Fruit fly (Drosophila melanogaster): ENCODE results near the gene Sry-delta.
A peak's percentile ranks its signal among the peaks of the same experiment; 100 is the strongest.

Sry-delta gene

DNA sequence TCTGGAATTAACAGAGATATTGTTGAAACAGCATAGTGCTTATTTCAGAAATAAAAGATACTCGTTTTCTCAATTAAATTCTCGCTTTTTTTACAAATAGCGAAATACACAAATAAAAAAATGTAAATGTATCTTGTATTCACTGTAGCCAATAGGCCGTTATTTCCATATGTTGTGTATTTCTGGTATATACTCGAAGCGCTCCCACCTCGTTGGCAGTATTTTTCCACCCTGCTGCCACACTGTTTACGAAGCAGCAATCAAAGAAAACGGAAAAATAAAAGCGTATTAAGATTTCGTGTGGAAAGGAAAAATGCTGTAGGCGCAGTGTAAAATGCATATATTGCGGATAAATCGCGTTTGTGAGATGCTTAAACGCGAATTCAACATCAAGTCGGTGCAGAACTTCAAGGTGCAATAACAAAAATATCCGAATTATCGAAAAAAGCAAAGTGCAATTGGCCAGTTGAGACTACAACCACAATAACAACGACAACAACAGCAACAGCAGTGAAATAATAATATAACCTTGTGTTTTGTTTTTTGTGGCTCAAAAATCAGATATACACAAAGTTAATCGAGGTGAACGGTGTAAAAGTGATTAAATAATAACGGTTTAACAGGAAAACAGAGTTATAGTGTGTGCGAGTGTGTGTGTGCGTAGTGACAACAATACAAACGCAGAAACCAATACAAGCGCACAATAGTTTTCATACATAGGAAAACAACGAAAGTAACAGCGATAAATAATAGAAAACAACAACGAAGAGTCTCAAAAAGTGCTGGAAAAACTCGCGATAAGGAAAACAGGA lies 15.1 kb downstream of the Sry-delta start, which contains the start of gene sima (continued):
- TF ChIP-seq CG10631 (GFP tag; optimal IDR thresholded peaks at IDR 0.05) (no peak), CG6808 (GFP tag; optimal IDR thresholded peaks at IDR 0.05) (peak; percentile 21), Sox15 (GFP tag; optimal IDR thresholded peaks at IDR 0.05) (no peak), CG10669 (GFP tag; optimal IDR thresholded peaks at IDR 0.05) (no peak), Sox102F (GFP tag; optimal IDR thresholded peaks at IDR 0.05) (no peak), CG6792 (GFP tag; optimal IDR thresholded peaks at IDR 0.05) (no peak), topi (GFP tag; optimal IDR thresholded peaks at IDR 0.05) (peak; percentile 35), CG15336 (GFP tag; IDR thresholded peaks at IDR 0.05) (peak; percentile 46; the same call in 1 of the 2 replicates), CG1621 (tag; optimal IDR thresholded peaks at IDR 0.05) (no peak), CG9139 (GFP tag; optimal IDR thresholded peaks at IDR 0.05) (peak; percentile 28), Eip78C (GFP tag) (peak; percentile 77), CG4318 (GFP tag; optimal IDR thresholded peaks at IDR 0.05) (no peak), achi (GFP tag; optimal IDR thresholded peaks at IDR 0.05) (peak; percentile 2), CG11762 (GFP tag; optimal IDR thresholded peaks at IDR 0.05; ENCODE audit: insufficient read depth) (no peak), CG6163 (GFP tag; IDR thresholded peaks at IDR 0.05) (peak; percentile 61), CG7368 (GFP tag; optimal IDR thresholded peaks at IDR 0.05) (peak; percentile 11), acj6 (GFP tag; optimal IDR thresholded peaks at IDR 0.05) (peak; percentile 6), net (GFP tag; optimal IDR thresholded peaks at IDR 0.05) (peak; percentile 12), Hr39 (GFP tag; optimal IDR thresholded peaks at IDR 0.05) (peak; percentile 36), ss (GFP tag; optimal IDR thresholded peaks at IDR 0.05) (peak; percentile 31 to 41), spab (GFP tag; optimal IDR thresholded peaks at IDR 0.05) (no peak)

DNA sequence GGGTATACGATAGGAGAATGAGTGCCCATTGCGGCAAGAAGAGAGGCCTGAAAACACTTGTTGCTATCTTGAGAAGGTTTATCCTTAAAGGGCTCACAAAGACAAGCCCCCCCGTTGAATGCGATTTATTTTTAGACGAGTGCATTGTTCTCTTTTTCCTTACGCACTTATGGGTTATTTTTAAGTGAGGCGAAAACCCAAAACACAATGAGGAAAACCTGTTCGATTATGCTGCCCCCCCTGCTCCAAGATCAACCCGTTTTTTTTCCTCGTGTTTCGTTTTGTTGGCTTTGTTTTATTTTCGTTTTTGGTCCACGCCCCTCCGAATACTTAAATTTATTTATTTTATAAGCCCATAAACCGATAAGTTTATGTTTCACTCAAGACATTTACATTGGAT lies 16.8 kb downstream of the Sry-delta start:
- TF ChIP-seq CG3032 (tag; optimal IDR thresholded peaks at IDR 0.05) = no peak
- peak in 1 of 2 experiments; percentile 7 for TF ChIP-seq ss (GFP tag; optimal IDR thresholded peaks at IDR 0.05)
- no peak for TF ChIP-seq pdm3 (GFP tag; optimal IDR thresholded peaks at IDR 0.05)
- peak; percentile 57 for TF ChIP-seq Eip78C (GFP tag)
- TF ChIP-seq Gug (GFP tag; IDR thresholded peaks at IDR 0.05) = no peak
- TF ChIP-seq achi (GFP tag; optimal IDR thresholded peaks at IDR 0.05) = no peak
- no peak for TF ChIP-seq cyc (GFP tag; optimal IDR thresholded peaks at IDR 0.05)
- TF ChIP-seq CG11294 (GFP tag; IDR thresholded peaks at IDR 0.05) = no peak
- no peak for TF ChIP-seq CG15336 (GFP tag; IDR thresholded peaks at IDR 0.05)
- TF ChIP-seq Sox14 (GFP tag; optimal IDR thresholded peaks at IDR 0.05) = no peak
- TF ChIP-seq fkh (GFP tag; optimal IDR thresholded peaks at IDR 0.05) = no peak
- no peak for TF ChIP-seq CG6792 (GFP tag; optimal IDR thresholded peaks at IDR 0.05)
- no peak for TF ChIP-seq salr (GFP tag; optimal IDR thresholded peaks at IDR 0.05)
- TF ChIP-seq OdsH (GFP tag; optimal IDR thresholded peaks at IDR 0.05) = no peak
- peak; percentile 49 for TF ChIP-seq dsx (GFP tag; optimal IDR thresholded peaks at IDR 0.05; ENCODE audit: poor library complexity, severe bottlenecking)
- TF ChIP-seq CG6808 (GFP tag; optimal IDR thresholded peaks at IDR 0.05) = no peak
- no peak for TF ChIP-seq esn (GFP tag; optimal IDR thresholded peaks at IDR 0.05)
- TF ChIP-seq CG11762 (GFP tag; optimal IDR thresholded peaks at IDR 0.05; ENCODE audit: insufficient read depth) = no peak
- no peak for TF ChIP-seq eg (GFP tag; IDR thresholded peaks at IDR 0.05)
- TF ChIP-seq CG11902 (GFP tag; optimal IDR thresholded peaks at IDR 0.05) = no peak
- no peak for TF ChIP-seq Sox15 (GFP tag; optimal IDR thresholded peaks at IDR 0.05)
- TF ChIP-seq Eip75B (GFP tag; optimal IDR thresholded peaks at IDR 0.05) = no peak

DNA sequence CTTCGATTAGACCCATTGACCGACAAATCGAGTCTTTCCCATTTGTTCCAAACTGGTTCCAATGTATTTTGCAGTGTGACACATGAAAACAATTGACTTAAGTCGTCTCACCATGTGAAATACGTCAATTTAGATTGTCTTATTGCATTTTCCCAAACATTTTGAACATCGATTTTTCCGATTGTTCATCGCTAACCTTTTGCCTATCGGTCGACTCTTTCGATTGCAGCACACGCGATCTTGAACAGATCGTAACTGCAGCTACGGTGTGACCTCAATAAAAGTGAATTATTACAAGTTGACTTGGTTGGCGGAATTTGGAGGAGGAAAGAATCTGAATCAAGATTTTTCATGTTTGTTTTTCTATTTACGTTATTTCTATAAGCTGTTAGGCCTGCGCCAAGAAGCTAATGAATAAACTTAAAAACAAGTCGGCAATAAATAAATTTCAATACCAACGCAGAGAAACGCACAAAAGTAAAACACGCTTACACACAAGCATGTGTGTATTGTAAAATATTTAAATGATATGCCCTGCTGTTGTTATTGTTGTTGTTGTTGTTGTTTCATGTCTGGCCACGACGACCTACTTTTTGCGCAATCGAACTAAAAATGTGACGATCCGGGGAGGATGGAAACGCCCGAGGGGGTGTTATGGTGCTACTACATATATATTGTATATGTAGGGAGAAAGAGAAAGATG lies 17.5 kb downstream of the Sry-delta start:
- TF ChIP-seq CG11762 (GFP tag; optimal IDR thresholded peaks at IDR 0.05; ENCODE audit: insufficient read depth) = no peak
- peak; percentile 56 for TF ChIP-seq fkh (GFP tag; optimal IDR thresholded peaks at IDR 0.05)

Data from whole organism, prepupa.